Fruit fly (Drosophila melanogaster) whole organism, adult: ENCODE measurements around the gene dimm.
A peak's percentile ranks its signal among the peaks of the same experiment; 100 is the strongest.

Source experiments
- CG5204 ChIP-seq: fragments of 200-800 bp; sonication (Bioruptor generic); optimal IDR thresholded peaks from 2 replicates; lab custom pipeline; 2016; ENCODE audit warnings: missing biosample characterization, missing genetic modification characterization
- Crg-1 ChIP-seq: fragments of 200-800 bp; sonication (Bioruptor generic); optimal IDR thresholded peaks from 2 replicates; lab custom pipeline; 2016; ENCODE audit warnings: missing biosample characterization, missing genetic modification characterization
- bab1 ChIP-seq: fragments of 200-800 bp; sonication (Bioruptor generic); optimal IDR thresholded peaks from 3 replicates; lab custom pipeline; 2019; ENCODE audit warnings: missing biosample characterization, mild to moderate bottlenecking, missing genetic modification characterization, moderate library complexity
- cnc ChIP-seq, 2 experiments: fragments of >200 bp; optimal IDR thresholded peaks; 2 replicates each; lab custom pipeline; 2017
- kay ChIP-seq: fragments of 200-800 bp; sonication (Bioruptor generic); peaks from one replicate; lab custom pipeline; 2016; ENCODE audit warnings: missing biosample characterization, missing genetic modification characterization, borderline replicate concordance
- toe ChIP-seq: fragments of 200-800 bp; sonication (Bioruptor generic); optimal IDR thresholded peaks from 2 replicates; lab custom pipeline; 2016; ENCODE audit warnings: missing biosample characterization, missing genetic modification characterization

dm6 chr2L:21307795-21308426 is 23.6 kb upstream of the dimm start:
- no peak for TF ChIP-seq Crg-1
- no peak for TF ChIP-seq CG5204 (GFP tag; lab: Kevin White, UChicago)
- TF ChIP-seq kay (GFP tag; lab: Kevin White, UChicago): no peak
- TF ChIP-seq bab1 (GFP tag; lab: Kevin White, UChicago): peak; percentile 6
- TF ChIP-seq toe (GFP tag; lab: Kevin White, UChicago): no peak
- TF ChIP-seq cnc (optimal IDR thresholded peaks at IDR 0.05; lab: Kevin White, UChicago): no peak
